Worm (Caenorhabditis elegans): ENCODE measurements around the gene srx-80.

ce11 chrV:11545227-11545626, 48.3 kb upstream of the srx-80 start, which contains the start of gene F38B7.10:
- TF ChIP-seq dmd-8 (GFP tag; IDR thresholded peaks at IDR 0.05) (no peak), ces-1 (GFP tag; optimal IDR thresholded peaks at IDR 0.05) (no peak), dpl-1 (GFP tag; optimal IDR thresholded peaks at IDR 0.05) (no peak), nhr-28 (tag; optimal IDR thresholded peaks at IDR 0.05) (no peak), lsy-2 (tag; optimal IDR thresholded peaks at IDR 0.05) (no peak), daf-12 (tag; optimal IDR thresholded peaks at IDR 0.05) (no peak), nhr-102 (tag; optimal IDR thresholded peaks at IDR 0.05) (no peak), pha-4 (GFP tag; IDR thresholded peaks at IDR 0.05) (no peak), pha-4 (tag; optimal IDR thresholded peaks at IDR 0.05) (no peak), daf-19 (GFP tag; conservative IDR thresholded peaks at IDR 0.05) (no peak), nhr-76 (tag; optimal IDR thresholded peaks at IDR 0.05) (no peak), dmd-9 (GFP tag; IDR thresholded peaks at IDR 0.05) (no peak), unc-62 (GFP tag; optimal IDR thresholded peaks at IDR 0.05 in 1 of 2) (no peak), unc-62 (tag; optimal IDR thresholded peaks at IDR 0.05) (no peak)
